Fruit fly (Drosophila melanogaster) whole organism, embryonic: ENCODE measurements around the gene yl.

ENCODE experiments used
- Ada2b ChIP-seq: fragments of 200-800 bp; sonication (Bioruptor generic); IDR thresholded peaks from 2 replicates; pipeline ENCODE4 v1.3.6; 2022; ENCODE audit warnings: missing biosample characterization, missing genetic modification characterization
- Awh ChIP-seq: fragments of 200-800 bp; sonication (Bioruptor generic); IDR thresholded peaks from 2 replicates; pipeline ENCODE4, ENCODE4 v1.3.6; 2022; ENCODE audit warnings: missing biosample characterization, missing genetic modification characterization
- Bgb ChIP-seq: fragments of 200-800 bp; sonication (Bioruptor generic); IDR thresholded peaks from 2 replicates; pipeline ENCODE4 v1.3.6; 2022; ENCODE audit warnings: missing biosample characterization, missing genetic modification characterization; ENCODE audit not compliant: partially characterized antibody
- CG10209 ChIP-seq: fragments of 200-800 bp; sonication (Bioruptor generic); optimal IDR thresholded peaks from 3 replicates; lab custom pipeline; 2017; ENCODE audit warnings: missing biosample characterization, mild to moderate bottlenecking, missing genetic modification characterization, missing genetic modification reagents
- CG10431 ChIP-seq: fragments of 200-800 bp; sonication (Bioruptor generic); optimal IDR thresholded peaks from 3 replicates; lab custom pipeline; 2018; ENCODE audit warnings: missing biosample characterization, mild to moderate bottlenecking, missing genetic modification characterization
- CG10462 ChIP-seq: fragments of 200-800 bp; sonication (Bioruptor generic); optimal IDR thresholded peaks from 2 replicates; lab custom pipeline; 2016; ENCODE audit warnings: missing biosample characterization, missing genetic modification characterization
- CG10565 ChIP-seq: fragments of 200-800 bp; sonication (Bioruptor generic); optimal IDR thresholded peaks from 3 replicates; lab custom pipeline; 2016; ENCODE audit warnings: missing biosample characterization, mild to moderate bottlenecking, missing genetic modification characterization
- CG11456 ChIP-seq: fragments of 200-800 bp; sonication (Bioruptor generic); IDR thresholded peaks from 3 replicates; pipeline ENCODE4 v1.3.6; 2022; ENCODE audit warnings: missing biosample characterization, missing genetic modification characterization
- CG11560 ChIP-seq: fragments of 200-800 bp; sonication (Bioruptor generic); IDR thresholded peaks from 3 replicates; pipeline ENCODE4 v1.3.6; 2022; ENCODE audit warnings: missing biosample characterization, missing genetic modification characterization
- CG12071 ChIP-seq: fragments of 200-800 bp; sonication (Bioruptor generic); optimal IDR thresholded peaks from 3 replicates; lab custom pipeline; 2018; ENCODE audit warnings: missing biosample characterization, mild to moderate bottlenecking, missing genetic modification characterization
- CG1233 ChIP-seq: fragments of 200-800 bp; sonication (Bioruptor generic); optimal IDR thresholded peaks from 4 replicates; lab custom pipeline; 2018; ENCODE audit warnings: missing biosample characterization, mild to moderate bottlenecking, missing genetic modification characterization
- CG14014 ChIP-seq: fragments of 200-800 bp; sonication (Bioruptor generic); IDR thresholded peaks from 2 replicates; pipeline ENCODE4 v1.3.6; 2022; ENCODE audit warnings: missing biosample characterization, missing genetic modification characterization
- CG14710 ChIP-seq: fragments of 200-800 bp; sonication (Bioruptor generic); optimal IDR thresholded peaks from 3 replicates; lab custom pipeline; 2019; ENCODE audit warnings: missing biosample characterization, mild to moderate bottlenecking, missing genetic modification characterization, moderate library complexity
- CG15073 ChIP-seq: fragments of 200-800 bp; sonication (Bioruptor generic); optimal IDR thresholded peaks from 2 replicates; lab custom pipeline; 2016; ENCODE audit warnings: missing biosample characterization, missing genetic modification characterization
- CG17912 ChIP-seq: fragments of 200-800 bp; sonication (Bioruptor generic); optimal IDR thresholded peaks from 2 replicates; lab custom pipeline; 2018; ENCODE audit warnings: missing biosample characterization, mild to moderate bottlenecking, missing genetic modification characterization
- CG18011 ChIP-seq: fragments of 200-800 bp; sonication (Bioruptor generic); optimal IDR thresholded peaks from 2 replicates; lab custom pipeline; 2017; ENCODE audit warnings: missing biosample characterization, missing genetic modification characterization, mild to moderate bottlenecking, moderate library complexity, missing genotype
- CG3407 ChIP-seq: fragments of 200-800 bp; sonication (Bioruptor generic); optimal IDR thresholded peaks from 2 replicates; lab custom pipeline; 2018; ENCODE audit warnings: missing biosample characterization, mild to moderate bottlenecking, missing genetic modification characterization
- CG34376 ChIP-seq: fragments of 200-800 bp; sonication (Bioruptor generic); optimal IDR thresholded peaks from 2 replicates; lab custom pipeline; 2018; ENCODE audit warnings: missing biosample characterization, mild to moderate bottlenecking, missing genetic modification characterization
- CG43689 ChIP-seq: fragments of 200-800 bp; sonication (Bioruptor generic); IDR thresholded peaks from 2 replicates; pipeline ENCODE4 v1.3.6; 2022; ENCODE audit warnings: missing biosample characterization, missing genetic modification characterization
- CG6272 ChIP-seq: fragments of 200-800 bp; sonication (Bioruptor generic); IDR thresholded peaks from 2 replicates; pipeline ENCODE4 v1.3.6; 2022; ENCODE audit warnings: missing biosample characterization, missing genetic modification characterization
- CG7556 ChIP-seq: fragments of 200-800 bp; sonication (Bioruptor generic); optimal IDR thresholded peaks from 2 replicates; lab custom pipeline; 2017; ENCODE audit warnings: missing biosample characterization, mild to moderate bottlenecking, missing genetic modification characterization
- CG8765 ChIP-seq: fragments of 200-800 bp; sonication (Bioruptor generic); IDR thresholded peaks from 2 replicates; pipeline ENCODE4 v1.3.6; 2022; ENCODE audit warnings: missing biosample characterization, missing genetic modification characterization
- CG8944 ChIP-seq: fragments of 200-800 bp; sonication (Bioruptor generic); optimal IDR thresholded peaks from 3 replicates; lab custom pipeline; 2016; ENCODE audit warnings: missing biosample characterization, missing genetic modification characterization
- Ets65A ChIP-seq: fragments of 200-800 bp; sonication (Bioruptor generic); peaks from one replicate; lab custom pipeline; 2016; ENCODE audit warnings: missing biosample characterization, missing genetic modification characterization
- Fer1 ChIP-seq: fragments of 200-800 bp; sonication (Bioruptor generic); optimal IDR thresholded peaks from 2 replicates; lab custom pipeline; 2017; ENCODE audit warnings: missing biosample characterization, mild to moderate bottlenecking, missing genetic modification characterization
- HLH54F ChIP-seq: fragments of 200-800 bp; sonication (Bioruptor generic); optimal IDR thresholded peaks from 3 replicates; lab custom pipeline; 2016; ENCODE audit warnings: missing biosample characterization, missing genetic modification characterization
- HmgD ChIP-seq: fragments of 200-800 bp; sonication (Bioruptor generic); optimal IDR thresholded peaks from 3 replicates; lab custom pipeline; 2016; ENCODE audit warnings: missing biosample characterization, missing genetic modification characterization
- Hr78 ChIP-seq, 2 experiments: fragments of 200-800 bp in 1 of 2; fragments of >200 bp in 1 of 2; sonication (Bioruptor generic) in 1 of 2; optimal IDR thresholded peaks; 2 replicates each; lab custom pipeline; 2017 to 2019; ENCODE audit warnings: missing biosample characterization in 2 of 2, missing genetic modification characterization in 2 of 2, mild to moderate bottlenecking in 1 of 2, moderate library complexity in 1 of 2
- Sin3A ChIP-seq: fragments of >200 bp; optimal IDR thresholded peaks from 2 replicates; lab custom pipeline; 2018
- br ChIP-seq: fragments of >200 bp; optimal IDR thresholded peaks from 2 replicates; lab custom pipeline; 2017
- ci ChIP-seq: fragments of 200-800 bp; sonication (Bioruptor generic); IDR thresholded peaks from 3 replicates; pipeline ENCODE4 v1.3.6; 2022; ENCODE audit warnings: missing biosample characterization, missing genetic modification characterization
- disco-r ChIP-seq: fragments of 200-800 bp; sonication (Bioruptor generic); optimal IDR thresholded peaks from 2 replicates; lab custom pipeline; 2016; ENCODE audit warnings: missing biosample characterization, missing genetic modification characterization
- fu2 ChIP-seq: fragments of 200-800 bp; sonication (Bioruptor generic); optimal IDR thresholded peaks from 2 replicates; lab custom pipeline; 2016; ENCODE audit warnings: missing biosample characterization, missing genetic modification characterization
- gro ChIP-seq: fragments of 200-800 bp; sonication (Bioruptor generic); optimal IDR thresholded peaks from 2 replicates; lab custom pipeline; 2016; ENCODE audit warnings: missing biosample characterization, missing genetic modification characterization
- hkb ChIP-seq, 2 experiments: fragments of 200-800 bp in 1 of 2; fragments of >200 bp in 1 of 2; sonication (Bioruptor generic) in 1 of 2; IDR thresholded peaks in 1 of 2; optimal IDR thresholded peaks in 1 of 2; 2 replicates each; pipeline versions ENCODE4 v1.3.6 to Lab custom; 2017 to 2022; ENCODE audit warnings: missing biosample characterization in 1 of 2, missing genetic modification characterization in 1 of 2
- jing ChIP-seq: fragments of 200-800 bp; sonication (Bioruptor generic); optimal IDR thresholded peaks from 2 replicates; lab custom pipeline; 2018; ENCODE audit warnings: missing biosample characterization, mild to moderate bottlenecking, missing genetic modification characterization
- kay ChIP-seq: fragments of 200-800 bp; sonication (Bioruptor generic); optimal IDR thresholded peaks from 2 replicates; lab custom pipeline; 2016; ENCODE audit warnings: missing biosample characterization, missing genetic modification characterization
- mld ChIP-seq: fragments of 200-800 bp; sonication (Bioruptor generic); IDR thresholded peaks from 3 replicates; pipeline ENCODE4 v1.3.6; 2022; ENCODE audit warnings: missing biosample characterization, missing genetic modification characterization; ENCODE audit not compliant: partially characterized antibody
- oc ChIP-seq: fragments of 200-800 bp; sonication (Bioruptor generic); optimal IDR thresholded peaks from 2 replicates; lab custom pipeline; 2018; ENCODE audit warnings: missing biosample characterization, mild to moderate bottlenecking, missing genetic modification characterization, moderate library complexity
- peb ChIP-seq: fragments of 200-800 bp; sonication (Bioruptor generic); IDR thresholded peaks from 2 replicates; pipeline ENCODE4 v1.3.6; 2022; ENCODE audit warnings: missing biosample characterization, missing genetic modification characterization
- rib ChIP-seq: fragments of 200-800 bp; sonication (Bioruptor generic); IDR thresholded peaks from 2 replicates; pipeline ENCODE4 v1.3.6; 2022; ENCODE audit warnings: missing biosample characterization, missing genetic modification characterization
- seq ChIP-seq: fragments of 200-800 bp; sonication (Bioruptor generic); IDR thresholded peaks from 2 replicates; pipeline ENCODE4 v1.3.6; 2022; ENCODE audit warnings: missing biosample characterization, missing genetic modification characterization
- ttk ChIP-seq: fragments of 200-800 bp; sonication (Bioruptor generic); IDR thresholded peaks from 2 replicates; pipeline ENCODE4 v2.1.2; 2022; ENCODE audit warnings: missing biosample characterization, missing genetic modification characterization
- unpg ChIP-seq: fragments of 200-800 bp; sonication (Bioruptor generic); optimal IDR thresholded peaks from 3 replicates; lab custom pipeline; 2018; ENCODE audit warnings: missing biosample characterization, mild to moderate bottlenecking, missing genetic modification characterization, moderate library complexity
- vfl ChIP-seq: fragments of 200-800 bp; sonication (Bioruptor generic); optimal IDR thresholded peaks from 2 replicates; lab custom pipeline; 2016; ENCODE audit warnings: missing biosample characterization, missing genetic modification characterization
- vvl ChIP-seq: fragments of 200-800 bp; sonication (Bioruptor generic); IDR thresholded peaks from 2 replicates; pipeline ENCODE4 v1.3.6; 2022; ENCODE audit warnings: missing biosample characterization, missing genetic modification characterization

yl gene

DNA sequence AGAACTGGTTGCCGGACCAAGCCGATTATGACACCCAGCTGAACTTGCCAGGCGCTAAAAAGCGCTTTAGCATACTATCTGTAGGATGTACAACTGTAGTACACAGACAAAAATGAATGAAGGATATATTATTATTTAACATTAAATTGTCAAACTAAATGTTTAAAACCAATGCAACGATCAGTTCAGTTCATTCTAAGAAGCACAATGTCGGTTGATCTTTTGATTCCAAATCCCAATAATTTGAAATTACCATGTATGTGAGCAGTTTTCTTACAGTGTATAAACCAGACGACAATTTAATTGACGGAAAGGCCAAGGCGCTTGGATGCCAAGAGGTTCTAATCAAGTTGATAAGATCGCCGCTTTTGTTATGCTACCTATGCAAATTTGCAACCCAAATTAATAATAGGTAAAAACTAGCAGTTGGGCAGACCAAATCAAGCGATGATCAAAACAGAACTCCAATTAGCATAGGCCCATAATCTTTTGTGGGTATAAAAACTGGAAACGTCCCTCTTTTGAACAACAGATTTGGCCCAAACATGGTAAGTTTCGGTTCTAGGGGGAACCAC is 23.9 kb upstream of the yl start, which contains the start of gene CG12480 (continued):
- TF ChIP-seq ttk (GFP tag; lab: Robert Waterston, UW) (no peak), vvl (GFP tag; lab: Robert Waterston, UW) (0 out of 2 replicates have a peak, but pooled peaks have one; percentile 37), ci (no peak), vfl (GFP tag; lab: Kevin White, UChicago) (no peak), CG14014 (GFP tag; lab: Robert Waterston, UW) (peak; percentile 58; the same call in 1 of the 2 replicates), CG8944 (GFP tag; lab: Kevin White, UChicago) (no peak), CG7556 (GFP tag; lab: Kevin White, UChicago) (peak; percentile 4), CG10462 (GFP tag; lab: Kevin White, UChicago) (no peak), CG11456 (GFP tag; lab: Robert Waterston, UW) (no peak; the same call in 2 of the 3 replicates), CG10431 (GFP tag; lab: Kevin White, UChicago) (no peak), CG11560 (tag; lab: Robert Waterston, UW) (no peak), Ets65A (peak; percentile 34), CG1233 (GFP tag; lab: Kevin White, UChicago) (peak; percentile 38), CG14710 (tag; lab: Kevin White, UChicago) (no peak), hkb (optimal IDR thresholded peaks at IDR 0.05; lab: Kevin White, UChicago) (no peak), hkb (GFP tag; IDR thresholded peaks at IDR 0.05; lab: Robert Waterston, UW) (0 out of 2 replicates have a peak, but pooled peaks have one; percentile 25), Bgb (GFP tag; lab: Robert Waterston, UW) (no peak), unpg (GFP tag; lab: Kevin White, UChicago) (peak; percentile 61), CG12071 (GFP tag; lab: Kevin White, UChicago) (peak; percentile 30), fu2 (GFP tag; lab: Kevin White, UChicago) (peak; percentile 42), Hr78 (GFP tag; optimal IDR thresholded peaks at IDR 0.05; lab: Kevin White, UChicago) (no peak), CG18011 (GFP tag; lab: Kevin White, UChicago) (no peak), HLH54F (GFP tag; lab: Kevin White, UChicago) (peak; percentile 53), CG43689 (GFP tag; lab: Robert Waterston, UW) (no peak), CG34376 (peak; percentile 36), CG10209 (peak; percentile 30), kay (no peak), CG6272 (GFP tag; lab: Robert Waterston, UW) (no peak)

DNA sequence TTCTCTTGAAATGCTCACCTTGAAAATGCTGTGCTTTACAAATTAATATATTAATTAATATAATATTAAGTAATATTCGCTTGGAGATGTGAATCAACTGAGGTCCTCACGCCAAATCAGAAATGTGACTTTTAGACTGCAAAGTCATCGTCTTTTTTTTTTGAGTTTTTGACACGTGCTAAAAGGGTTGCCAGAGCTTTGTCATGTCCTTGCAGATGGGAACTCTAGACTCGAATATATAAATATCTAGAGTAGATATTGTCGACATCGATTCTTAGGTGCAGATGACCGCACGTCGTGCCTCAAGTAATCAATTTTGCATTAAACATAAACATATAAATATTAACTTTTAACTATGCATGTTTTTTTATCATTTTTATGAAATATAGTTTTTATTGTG is 20.5 kb upstream of the yl start, which contains the start of gene betaNACtes1:
betaNACtes1 (minus strand) TSS at position 101 of the 400 bp plus-strand sequence.
- TF ChIP-seq Awh (GFP tag; lab: Robert Waterston, UW) (no peak), Ada2b (GFP tag; lab: Robert Waterston, UW) (no peak), mld (GFP tag; lab: Robert Waterston, UW) (no peak), jing (GFP tag; lab: Kevin White, UChicago) (no peak), CG17912 (GFP tag; lab: Kevin White, UChicago) (no peak), gro (no peak), rib (GFP tag; lab: Robert Waterston, UW) (no peak), oc (tag; lab: Kevin White, UChicago) (no peak), br (lab: Kevin White, UChicago) (no peak), disco-r (no peak), CG3407 (GFP tag; lab: Kevin White, UChicago) (no peak), peb (GFP tag; lab: Robert Waterston, UW) (no peak), CG15073 (GFP tag; lab: Kevin White, UChicago) (no peak), CG8765 (GFP tag; lab: Robert Waterston, UW) (no peak), seq (GFP tag; lab: Robert Waterston, UW) (no peak), HmgD (GFP tag; lab: Kevin White, UChicago) (no peak), CG10565 (GFP tag; lab: Kevin White, UChicago) (no peak), Sin3A (lab: Kevin White, UChicago) (no peak), CG14710 (tag; lab: Kevin White, UChicago) (no peak), Fer1 (GFP tag; lab: Kevin White, UChicago) (no peak)
